Fruit fly (Drosophila melanogaster) whole organism, pupa: ENCODE results near the gene Cyp12a5.

Experiments
- CG12605 ChIP-seq: fragments of 200-800 bp; sonication (Bioruptor generic); IDR thresholded peaks from 2 replicates; pipeline ENCODE4 v1.3.6; 2022; ENCODE audit warnings: missing biosample characterization, missing genetic modification characterization
- CG15710 ChIP-seq: fragments of 200-800 bp; sonication (Bioruptor generic); optimal IDR thresholded peaks from 2 replicates; lab custom pipeline; 2018; ENCODE audit warnings: missing biosample characterization, mild to moderate bottlenecking, missing genetic modification characterization, moderate library complexity
- CG17806 ChIP-seq: fragments of 200-800 bp; sonication (Bioruptor generic); optimal IDR thresholded peaks from 2 replicates; lab custom pipeline; 2018; ENCODE audit warnings: missing biosample characterization, mild to moderate bottlenecking, missing genetic modification characterization, moderate library complexity
- CG32121 ChIP-seq: fragments of 200-800 bp; sonication (Bioruptor generic); IDR thresholded peaks from 2 replicates; pipeline ENCODE4 v1.3.6; 2022; ENCODE audit warnings: missing biosample characterization, missing genetic modification characterization
- CG4496 ChIP-seq: fragments of 200-800 bp; sonication (Bioruptor generic); IDR thresholded peaks from 3 replicates; pipeline ENCODE4 v1.3.6; 2022; ENCODE audit warnings: missing biosample characterization, missing genetic modification characterization
- CG8301 ChIP-seq: fragments of 200-800 bp; sonication (Bioruptor generic); optimal IDR thresholded peaks from 2 replicates; lab custom pipeline; 2018; ENCODE audit warnings: missing biosample characterization, mild to moderate bottlenecking, missing genetic modification characterization
- CG9948 ChIP-seq: fragments of 200-800 bp; sonication (Bioruptor generic); optimal IDR thresholded peaks from 2 replicates; lab custom pipeline; 2018; ENCODE audit warnings: missing biosample characterization, mild to moderate bottlenecking, missing genetic modification characterization, moderate library complexity
- EcR ChIP-seq: fragments of 200-800 bp; sonication (Bioruptor generic); optimal IDR thresholded peaks from 3 replicates; lab custom pipeline; 2019; ENCODE audit warnings: missing biosample characterization, missing genetic modification characterization, mild to moderate bottlenecking, moderate library complexity, missing genetic modification reagents

dm6 chr3R:19152835-19153234 lies 20.4 kb downstream of the Cyp12a5 start:
- TF ChIP-seq CG15710 (tag; lab: Kevin White, UChicago) (peak; percentile 21), CG4496 (GFP tag; lab: Robert Waterston, UW) (peak; percentile 36; the same call in 1 of the 3 replicates), CG9948 (tag; lab: Kevin White, UChicago) (peak; percentile 32), CG32121 (GFP tag; lab: Robert Waterston, UW) (no peak), CG17806 (tag; lab: Kevin White, UChicago) (no peak), CG12605 (GFP tag; lab: Robert Waterston, UW) (no peak), CG8301 (tag; lab: Kevin White, UChicago) (peak; percentile 28), EcR (GFP tag; lab: Kevin White, UChicago) (no peak)
